Fruit fly (Drosophila melanogaster) whole organism, wandering third instar larva: Measurements from ENCODE around the gene CG31560.
A peak's percentile ranks its signal among the peaks of the same experiment; 100 is the strongest.

Source experiments
- HLH106 ChIP-seq: fragments of 200-800 bp; optimal IDR thresholded peaks from 3 replicates; lab custom pipeline; 2019; ENCODE audit warnings: missing biosample characterization, mild to moderate bottlenecking, missing genetic modification characterization, moderate library complexity
- Jra ChIP-seq: sonication (Bioruptor generic); optimal IDR thresholded peaks from 2 replicates; lab custom pipeline; 2016; ENCODE audit warnings: missing biosample characterization, missing genetic modification characterization
- N ChIP-seq: fragments of >200 bp; optimal IDR thresholded peaks from 2 replicates; lab custom pipeline; 2018; ENCODE audit warnings: missing biosample characterization, missing external identifiers, missing genetic modification characterization
- jim ChIP-seq: fragments of 175-275, 200-325 bp; sonication (Bioruptor generic); optimal IDR thresholded peaks from 2 replicates; lab custom pipeline; 2016; ENCODE audit warnings: missing biosample characterization, mild to moderate bottlenecking, missing genetic modification characterization
- psq ChIP-seq: fragments of 200-800 bp; sonication (Bioruptor generic); optimal IDR thresholded peaks from 3 replicates; lab custom pipeline; 2017; ENCODE audit warnings: missing biosample characterization, mild to moderate bottlenecking, missing genetic modification characterization, moderate library complexity
- usp ChIP-seq: fragments of >200 bp; optimal IDR thresholded peaks from 2 replicates; lab custom pipeline; 2017; ENCODE audit warnings: missing biosample characterization, missing genetic modification characterization
- woc ChIP-seq: sonication (Bioruptor generic); optimal IDR thresholded peaks from 2 replicates; lab custom pipeline; 2016; ENCODE audit warnings: missing biosample characterization, mild to moderate bottlenecking, missing genetic modification characterization

- no peak for TF ChIP-seq Jra
- no peak for TF ChIP-seq psq
- TF ChIP-seq jim, result no peak
- TF ChIP-seq woc (GFP tag; lab: Kevin White, UChicago), result no peak
- no peak for TF ChIP-seq N (GFP tag; lab: Kevin White, UChicago)
- TF ChIP-seq HLH106 (tag; lab: Kevin White, UChicago), result peak; percentile 2
- TF ChIP-seq usp (GFP tag; lab: Kevin White, UChicago), result no peak
These were observed 42.1 kb downstream of the CG31560 start for dm6 chr3R:6351696-6352378.
